Fruit fly (Drosophila melanogaster) whole organism, embryonic: Measurements from ENCODE around the gene CG42489.
A peak's percentile ranks its signal among the peaks of the same experiment; 100 is the strongest.

Experiments
- Aef1 ChIP-seq: fragments of 200-800 bp; sonication (Bioruptor generic); IDR thresholded peaks from 3 replicates; pipeline ENCODE4 v1.3.6; 2022; ENCODE audit warnings: missing biosample characterization, missing genetic modification characterization
- Antp ChIP-seq: fragments of 200-800 bp; sonication (Bioruptor generic); optimal IDR thresholded peaks from 3 replicates; lab custom pipeline; 2016; ENCODE audit warnings: missing biosample characterization, missing genetic modification characterization
- CG10321 ChIP-seq: fragments of 200-800 bp; sonication (Bioruptor generic); IDR thresholded peaks from 2 replicates; pipeline ENCODE4 v1.3.6; 2022; ENCODE audit warnings: missing biosample characterization, missing genetic modification characterization
- CG10565 ChIP-seq: fragments of 200-800 bp; sonication (Bioruptor generic); optimal IDR thresholded peaks from 3 replicates; lab custom pipeline; 2016; ENCODE audit warnings: missing biosample characterization, mild to moderate bottlenecking, missing genetic modification characterization
- CG10959 ChIP-seq: fragments of 200-800 bp; sonication (Bioruptor generic); IDR thresholded peaks from 2 replicates; pipeline ENCODE4 v1.3.6; 2022; ENCODE audit warnings: missing biosample characterization, missing genetic modification characterization
- CG11695 ChIP-seq: fragments of 200-800 bp; sonication (Bioruptor generic); IDR thresholded peaks from 3 replicates; pipeline ENCODE4 v1.3.6; 2022; ENCODE audit warnings: missing biosample characterization, missing genetic modification characterization
- CG12104 ChIP-seq: fragments of 200-800 bp; sonication (Bioruptor generic); optimal IDR thresholded peaks from 3 replicates; lab custom pipeline; 2016; ENCODE audit warnings: missing biosample characterization, missing genetic modification characterization
- CG1233 ChIP-seq: fragments of 200-800 bp; sonication (Bioruptor generic); optimal IDR thresholded peaks from 4 replicates; lab custom pipeline; 2018; ENCODE audit warnings: missing biosample characterization, mild to moderate bottlenecking, missing genetic modification characterization
- CG14860 ChIP-seq: fragments of 200-800 bp; sonication (Bioruptor generic); IDR thresholded peaks from 3 replicates; pipeline ENCODE4 v1.3.6; 2022; ENCODE audit warnings: missing biosample characterization, missing genetic modification characterization; ENCODE audit not compliant: partially characterized antibody
- CG17359 ChIP-seq: fragments of 200-800 bp; sonication (Bioruptor generic); optimal IDR thresholded peaks from 3 replicates; lab custom pipeline; 2018; ENCODE audit warnings: missing biosample characterization, mild to moderate bottlenecking, missing genetic modification characterization, moderate library complexity
- CG17361 ChIP-seq: fragments of 200-800 bp; sonication (Bioruptor generic); IDR thresholded peaks from 3 replicates; pipeline ENCODE4 v1.3.6; 2022; ENCODE audit warnings: missing biosample characterization, missing genetic modification characterization
- CG1792 ChIP-seq: fragments of 200-800 bp; sonication (Bioruptor generic); optimal IDR thresholded peaks from 2 replicates; lab custom pipeline; 2016; ENCODE audit warnings: missing biosample characterization, missing genetic modification characterization
- CG2129 ChIP-seq: fragments of 200-800 bp; sonication (Bioruptor generic); IDR thresholded peaks from 2 replicates; pipeline ENCODE4 v1.3.6; 2022; ENCODE audit warnings: missing biosample characterization, missing genetic modification characterization; ENCODE audit not compliant: partially characterized antibody
- CG2202 ChIP-seq: fragments of 200-800 bp; sonication (Bioruptor generic); optimal IDR thresholded peaks from 2 replicates; lab custom pipeline; 2018; ENCODE audit warnings: missing biosample characterization, mild to moderate bottlenecking, missing genetic modification characterization
- CG2875 ChIP-seq: fragments of 200-800 bp; sonication (Bioruptor generic); optimal IDR thresholded peaks from 2 replicates; lab custom pipeline; 2017; ENCODE audit warnings: missing biosample characterization, mild to moderate bottlenecking, missing genetic modification characterization, missing genetic modification reagents
- CG2889 ChIP-seq: fragments of 200-800 bp; sonication (Bioruptor generic); IDR thresholded peaks from 3 replicates; pipeline ENCODE4 v1.3.6; 2022; ENCODE audit warnings: missing biosample characterization, missing genetic modification characterization
- CG30403 ChIP-seq: fragments of 200-800 bp; sonication (Bioruptor generic); optimal IDR thresholded peaks from 3 replicates; lab custom pipeline; 2016; ENCODE audit warnings: missing biosample characterization, missing genetic modification characterization
- CG30431 ChIP-seq: fragments of 200-800 bp; sonication (Bioruptor generic); optimal IDR thresholded peaks from 2 replicates; lab custom pipeline; 2017; ENCODE audit warnings: missing biosample characterization, missing genetic modification characterization
- CG4820 ChIP-seq: fragments of 200-800 bp; sonication (Bioruptor generic); optimal IDR thresholded peaks from 3 replicates; lab custom pipeline; 2016; ENCODE audit warnings: missing biosample characterization, missing genetic modification characterization
- CG8765 ChIP-seq: fragments of 200-800 bp; sonication (Bioruptor generic); IDR thresholded peaks from 2 replicates; pipeline ENCODE4 v1.3.6; 2022; ENCODE audit warnings: missing biosample characterization, missing genetic modification characterization
- CoRest ChIP-seq: fragments of 200-800 bp; sonication (Bioruptor generic); optimal IDR thresholded peaks from 3 replicates; lab custom pipeline; 2018; ENCODE audit warnings: missing biosample characterization, mild to moderate bottlenecking, missing genetic modification characterization, moderate library complexity
- Dek ChIP-seq: fragments of 200-800 bp; sonication (Bioruptor generic); optimal IDR thresholded peaks from 3 replicates; lab custom pipeline; 2019; ENCODE audit warnings: missing biosample characterization, mild to moderate bottlenecking, missing genetic modification characterization, moderate library complexity
- Fer1 ChIP-seq: fragments of 200-800 bp; sonication (Bioruptor generic); optimal IDR thresholded peaks from 2 replicates; lab custom pipeline; 2017; ENCODE audit warnings: missing biosample characterization, mild to moderate bottlenecking, missing genetic modification characterization
- Hand ChIP-seq: fragments of 200-800 bp; sonication (Bioruptor generic); optimal IDR thresholded peaks from 2 replicates; lab custom pipeline; 2017; ENCODE audit warnings: mild to moderate bottlenecking, missing biosample characterization, missing genetic modification reagents, missing genetic modification characterization
- Lpt ChIP-seq: fragments of >200 bp; optimal IDR thresholded peaks from 2 replicates; lab custom pipeline; 2018; ENCODE audit warnings: missing biosample characterization, missing genetic modification characterization
- MTF-1 ChIP-seq: fragments of 200-800 bp; sonication (Bioruptor generic); optimal IDR thresholded peaks from 2 replicates; lab custom pipeline; 2018; ENCODE audit warnings: missing biosample characterization, mild to moderate bottlenecking, missing genetic modification characterization, borderline replicate concordance
- Mes4 ChIP-seq: fragments of 200-800 bp; sonication (Bioruptor generic); optimal IDR thresholded peaks from 2 replicates; lab custom pipeline; 2016; ENCODE audit warnings: missing biosample characterization, missing genetic modification characterization
- NfI ChIP-seq: fragments of 200-800 bp; sonication (Bioruptor generic); optimal IDR thresholded peaks from 3 replicates; lab custom pipeline; 2018; ENCODE audit warnings: missing biosample characterization, mild to moderate bottlenecking, missing genetic modification characterization, moderate library complexity
- Scr ChIP-seq: fragments of 200-800 bp; sonication (Bioruptor generic); IDR thresholded peaks from 2 replicates; pipeline ENCODE4 v1.3.6; 2022; ENCODE audit warnings: missing biosample characterization, missing genetic modification characterization; ENCODE audit not compliant: partially characterized antibody
- Taf1 ChIP-seq: fragments of 200-800 bp; sonication (Bioruptor generic); IDR thresholded peaks from 2 replicates; pipeline ENCODE4 v1.3.6; 2022; ENCODE audit warnings: missing biosample characterization, missing genetic modification characterization
- Usf ChIP-seq: fragments of 200-800 bp; sonication (Bioruptor generic); optimal IDR thresholded peaks from 2 replicates; lab custom pipeline; 2017; ENCODE audit warnings: missing genotype, missing biosample characterization, missing genetic modification characterization
- br ChIP-seq: fragments of >200 bp; optimal IDR thresholded peaks from 2 replicates; lab custom pipeline; 2017
- dmrt11E ChIP-seq: fragments of 200-800 bp; sonication (Bioruptor generic); optimal IDR thresholded peaks from 3 replicates; lab custom pipeline; 2018; ENCODE audit warnings: missing biosample characterization, mild to moderate bottlenecking, missing genetic modification characterization, moderate library complexity
- ftz-f1 ChIP-seq: fragments of 200-800 bp; sonication (Bioruptor generic); optimal IDR thresholded peaks from 2 replicates; lab custom pipeline; 2016; ENCODE audit warnings: missing biosample characterization, missing genetic modification characterization
- jumu ChIP-seq: fragments of 200-800 bp; sonication (Bioruptor generic); optimal IDR thresholded peaks from 3 replicates; lab custom pipeline; 2016; ENCODE audit warnings: missing biosample characterization, missing genetic modification characterization
- kni ChIP-seq: fragments of 200-800 bp; sonication (Bioruptor generic); optimal IDR thresholded peaks from 3 replicates; lab custom pipeline; 2017; ENCODE audit warnings: mild to moderate bottlenecking, missing biosample characterization, missing genetic modification reagents, missing genetic modification characterization
- knrl ChIP-seq: fragments of 200-800 bp; sonication (Bioruptor generic); IDR thresholded peaks from 3 replicates; pipeline ENCODE4 v1.3.6; 2022; ENCODE audit warnings: missing biosample characterization, missing genetic modification characterization; ENCODE audit not compliant: partially characterized antibody
- nmo ChIP-seq: fragments of 200-800 bp; sonication (Bioruptor generic); optimal IDR thresholded peaks from 2 replicates; lab custom pipeline; 2018; ENCODE audit warnings: missing biosample characterization, mild to moderate bottlenecking, missing genetic modification characterization, moderate library complexity
- org-1 ChIP-seq: fragments of 200-800 bp; sonication (Bioruptor generic); optimal IDR thresholded peaks from 2 replicates; lab custom pipeline; 2017; ENCODE audit warnings: missing biosample characterization, missing genetic modification characterization
- prd ChIP-seq, 3 experiments: fragments of >200 bp in 2 of 3; fragments of 200-800 bp in 1 of 3; sonication (Bioruptor generic) in 1 of 3; optimal IDR thresholded peaks in 2 of 3; IDR thresholded peaks in 1 of 3; 2 replicates in 2 of 3; 3 replicates in 1 of 3; pipeline versions ENCODE4 v1.3.6 to Lab custom; 2017 to 2022; ENCODE audit warnings: missing biosample characterization in 1 of 3, missing genetic modification characterization in 1 of 3
- pros ChIP-seq: fragments of 200-800 bp; sonication (Bioruptor generic); optimal IDR thresholded peaks from 3 replicates; lab custom pipeline; 2019; ENCODE audit warnings: missing biosample characterization, mild to moderate bottlenecking, missing genetic modification characterization, moderate library complexity
- row ChIP-seq: fragments of 200-800 bp; sonication (Bioruptor generic); IDR thresholded peaks from 3 replicates; pipeline ENCODE4 v1.3.6; 2022; ENCODE audit warnings: missing biosample characterization, missing genetic modification characterization
- salm ChIP-seq: fragments of 200-800 bp; sonication (Bioruptor generic); optimal IDR thresholded peaks from 2 replicates; lab custom pipeline; 2018; ENCODE audit warnings: missing biosample characterization, mild to moderate bottlenecking, missing genetic modification characterization
- sens ChIP-seq: fragments of 200-800 bp; sonication (Bioruptor generic); peaks from one replicate; lab custom pipeline; 2016; ENCODE audit warnings: missing biosample characterization, missing genetic modification characterization
- tap ChIP-seq: fragments of 200-800 bp; optimal IDR thresholded peaks from 3 replicates; lab custom pipeline; 2019; ENCODE audit warnings: missing biosample characterization, mild to moderate bottlenecking, missing genetic modification characterization, moderate library complexity
- twi ChIP-seq: fragments of 200-800 bp; optimal IDR thresholded peaks from 2 replicates; lab custom pipeline; 2019; ENCODE audit warnings: missing biosample characterization, mild to moderate bottlenecking, missing genetic modification characterization, moderate library complexity
- unpg ChIP-seq: fragments of 200-800 bp; sonication (Bioruptor generic); optimal IDR thresholded peaks from 3 replicates; lab custom pipeline; 2018; ENCODE audit warnings: missing biosample characterization, mild to moderate bottlenecking, missing genetic modification characterization, moderate library complexity
- zen ChIP-seq: fragments of 200-800 bp; sonication (Bioruptor generic); optimal IDR thresholded peaks from 3 replicates; lab custom pipeline; 2018; ENCODE audit warnings: missing biosample characterization, mild to moderate bottlenecking, missing genetic modification characterization, moderate library complexity
- zfh2 ChIP-seq: fragments of 200-800 bp; sonication (Bioruptor generic); optimal IDR thresholded peaks from 2 replicates; lab custom pipeline; 2016; ENCODE audit warnings: missing biosample characterization, missing genetic modification characterization

CG42489 gene

DNA sequence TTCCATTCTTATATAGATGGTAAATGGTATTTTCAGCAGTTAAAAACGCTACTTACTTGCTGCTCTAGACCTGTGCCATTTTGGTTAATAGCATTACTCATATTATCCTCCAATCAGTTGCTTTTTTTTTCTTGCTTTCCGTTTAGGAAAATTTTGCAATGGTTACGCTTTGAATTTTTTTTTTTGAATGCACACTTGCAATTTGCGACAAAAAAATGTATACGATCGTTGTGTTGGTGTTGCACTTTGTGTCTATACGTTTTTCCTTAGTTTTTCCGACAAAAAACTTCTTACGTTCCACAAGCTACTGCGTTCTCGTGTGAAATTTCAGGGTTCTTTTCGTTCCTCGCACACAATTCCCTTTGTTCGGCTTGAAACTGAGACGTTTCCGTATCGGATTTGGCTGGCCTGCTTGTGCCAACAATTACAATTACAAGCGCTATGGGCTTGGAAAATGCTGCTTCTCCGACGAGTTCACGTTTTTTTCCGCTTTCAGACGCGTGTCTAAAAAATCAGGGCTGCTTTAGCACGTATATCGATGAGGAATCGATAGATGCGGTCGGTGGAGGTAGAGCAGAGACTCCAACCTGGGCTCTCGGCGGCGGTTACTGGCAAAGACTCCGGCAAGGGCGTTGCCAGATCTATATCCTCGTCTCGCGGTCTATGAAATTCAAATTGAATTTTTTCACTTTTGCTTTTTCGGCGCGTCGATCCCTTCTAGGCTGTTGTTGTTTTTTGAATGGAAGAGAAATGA is 5.5 kb upstream of the CG42489 start (continued):
- peak; percentile 64 for TF ChIP-seq nmo (GFP tag; lab: Kevin White, UChicago)
- no peak for TF ChIP-seq org-1 (GFP tag; lab: Kevin White, UChicago)
- peak; percentile 61 for TF ChIP-seq Fer1 (GFP tag; lab: Kevin White, UChicago)
- TF ChIP-seq salm (tag; lab: Kevin White, UChicago) = no peak
- peak; percentile 18 for TF ChIP-seq CG30403 (GFP tag; lab: Kevin White, UChicago)
- TF ChIP-seq Lpt (GFP tag; lab: Kevin White, UChicago) = no peak
- TF ChIP-seq dmrt11E = peak; percentile 37
- peak; percentile 40 for TF ChIP-seq CG2875 (GFP tag; lab: Kevin White, UChicago)
- no peak for TF ChIP-seq br
- no peak for TF ChIP-seq CG10565 (GFP tag; lab: Kevin White, UChicago)
- TF ChIP-seq CG10959 (GFP tag; lab: Robert Waterston, UW) = peak; percentile 12; the same call in 1 of the 2 replicates
- TF ChIP-seq knrl (GFP tag; lab: Robert Waterston, UW) = peak; percentile 91
- TF ChIP-seq prd (optimal IDR thresholded peaks at IDR 0.05; lab: Kevin White, UChicago) = no peak
- TF ChIP-seq prd (GFP tag; IDR thresholded peaks at IDR 0.05; lab: Robert Waterston, UW) = peak; percentile 55; the same call in 2 of the 3 replicates
- TF ChIP-seq pros (GFP tag; lab: Kevin White, UChicago) = peak; percentile 35
- 0 out of 2 replicates have a peak, but pooled peaks have one; percentile 18 for TF ChIP-seq CG8765 (GFP tag; lab: Robert Waterston, UW)
- TF ChIP-seq CG2889 = no peak
- peak; percentile 26 for TF ChIP-seq Mes4
- peak; percentile 71 for TF ChIP-seq MTF-1
- TF ChIP-seq CG10321 (GFP tag; lab: Robert Waterston, UW) = peak; percentile 42; the same call in 1 of the 2 replicates
- TF ChIP-seq tap = no peak
- no peak for TF ChIP-seq CG11695 (GFP tag; lab: Robert Waterston, UW)
- no peak for TF ChIP-seq Aef1 (GFP tag; lab: Robert Waterston, UW)
- peak; percentile 55 for TF ChIP-seq row (GFP tag; lab: Robert Waterston, UW)
- peak; percentile 32 for TF ChIP-seq Antp
- TF ChIP-seq Taf1 (GFP tag; lab: Robert Waterston, UW) = no peak
- TF ChIP-seq Usf (GFP tag; lab: Kevin White, UChicago) = peak; percentile 19
- peak; percentile 15 for TF ChIP-seq Dek (tag; lab: Kevin White, UChicago)
- TF ChIP-seq zen (tag; lab: Kevin White, UChicago) = peak; percentile 50
- no peak for TF ChIP-seq CG30431 (GFP tag; lab: Kevin White, UChicago)
- peak; percentile 30 for TF ChIP-seq CG2202 (tag; lab: Kevin White, UChicago)
- no peak for TF ChIP-seq CG4820
- peak; percentile 60 for TF ChIP-seq CoRest
- TF ChIP-seq jumu (GFP tag; lab: Kevin White, UChicago) = peak; percentile 81
- TF ChIP-seq sens = peak; percentile 93
- peak; percentile 40 for TF ChIP-seq unpg
- TF ChIP-seq zfh2 (GFP tag; lab: Kevin White, UChicago) = peak; percentile 29
- TF ChIP-seq Hand (GFP tag; lab: Kevin White, UChicago) = no peak
- peak; percentile 78 for TF ChIP-seq CG14860 (GFP tag; lab: Robert Waterston, UW)
- TF ChIP-seq CG12104 (GFP tag; lab: Kevin White, UChicago) = no peak
- TF ChIP-seq Scr = peak; percentile 82
- no peak for TF ChIP-seq kni (GFP tag; lab: Kevin White, UChicago)
- peak; percentile 38 for TF ChIP-seq twi (tag; lab: Kevin White, UChicago)
- TF ChIP-seq CG17361 = peak; percentile 39; the same call in 1 of the 3 replicates
- TF ChIP-seq CG1233 = peak; percentile 17
- TF ChIP-seq CG2129 (GFP tag; lab: Robert Waterston, UW) = peak; percentile 59
- peak; percentile 2 for TF ChIP-seq CG17359 (tag; lab: Kevin White, UChicago)
- TF ChIP-seq NfI (GFP tag; lab: Kevin White, UChicago) = peak; percentile 42
- TF ChIP-seq ftz-f1 (GFP tag; lab: Kevin White, UChicago) = peak; percentile 74
- TF ChIP-seq CG1792 (GFP tag; lab: Kevin White, UChicago) = no peak
